Fruit fly (Drosophila melanogaster) whole organism, embryonic: ENCODE data around the gene Cks85A.

ENCODE experiments used
- CG14667 ChIP-seq: fragments of 200-800 bp; sonication (Bioruptor generic); IDR thresholded peaks from 2 replicates; pipeline ENCODE4 v1.3.6; 2022; ENCODE audit warnings: missing biosample characterization, missing genetic modification characterization
- CG32772 ChIP-seq: fragments of 200-800 bp; sonication (Bioruptor generic); IDR thresholded peaks from 2 replicates; pipeline ENCODE4 v1.3.6; 2022; ENCODE audit warnings: missing biosample characterization, missing genetic modification characterization
- CG8281 ChIP-seq: fragments of 200-800 bp; sonication (Bioruptor generic); optimal IDR thresholded peaks from 2 replicates; lab custom pipeline; 2018; ENCODE audit warnings: missing biosample characterization, mild to moderate bottlenecking, missing genetic modification characterization, moderate library complexity
- Drgx ChIP-seq: fragments of 200-800 bp; sonication (Bioruptor generic); IDR thresholded peaks from 2 replicates; pipeline ENCODE4 v1.3.6; 2022; ENCODE audit warnings: missing biosample characterization, missing genetic modification characterization
- zfh2 ChIP-seq: fragments of 200-800 bp; sonication (Bioruptor generic); optimal IDR thresholded peaks from 2 replicates; lab custom pipeline; 2016; ENCODE audit warnings: missing biosample characterization, missing genetic modification characterization

- no peak for TF ChIP-seq zfh2
- no peak for TF ChIP-seq CG14667 (GFP tag; lab: Robert Waterston, UW)
- no peak for TF ChIP-seq CG32772 (GFP tag; lab: Robert Waterston, UW)
- TF ChIP-seq Drgx: no peak
- no peak for TF ChIP-seq CG8281
Measured at dm6 chr3R:8684328-8685177, 33.7 kb downstream of the Cks85A start, which contains the start of gene CG44227.
